Fruit fly (Drosophila melanogaster) whole organism, embryonic: Measurements from ENCODE around the gene Sry-alpha.

ENCODE experiments used
- Adf1 ChIP-seq: fragments of 200-800 bp; sonication (Bioruptor generic); IDR thresholded peaks from 2 replicates; pipeline ENCODE4 v1.3.6; 2022; ENCODE audit warnings: missing biosample characterization, missing genetic modification characterization
- Bgb ChIP-seq: fragments of 200-800 bp; sonication (Bioruptor generic); IDR thresholded peaks from 2 replicates; pipeline ENCODE4 v1.3.6; 2022; ENCODE audit warnings: missing biosample characterization, missing genetic modification characterization; ENCODE audit not compliant: partially characterized antibody
- CG11560 ChIP-seq: fragments of 200-800 bp; sonication (Bioruptor generic); IDR thresholded peaks from 3 replicates; pipeline ENCODE4 v1.3.6; 2022; ENCODE audit warnings: missing biosample characterization, missing genetic modification characterization
- CG11695 ChIP-seq: fragments of 200-800 bp; sonication (Bioruptor generic); IDR thresholded peaks from 3 replicates; pipeline ENCODE4 v1.3.6; 2022; ENCODE audit warnings: missing biosample characterization, missing genetic modification characterization
- CG15479 ChIP-seq: fragments of 200-800 bp; sonication (Bioruptor generic); optimal IDR thresholded peaks from 3 replicates; lab custom pipeline; 2019; ENCODE audit warnings: missing biosample characterization, mild to moderate bottlenecking, missing genetic modification characterization, moderate library complexity
- CG1602 ChIP-seq: fragments of 200-800 bp; sonication (Bioruptor generic); optimal IDR thresholded peaks from 3 replicates; lab custom pipeline; 2016; ENCODE audit warnings: missing biosample characterization, missing genetic modification characterization
- CG1647 ChIP-seq: fragments of 200-800 bp; sonication (Bioruptor generic); optimal IDR thresholded peaks from 3 replicates; lab custom pipeline; 2016; ENCODE audit warnings: missing biosample characterization, missing genetic modification characterization
- CG17612 ChIP-seq: fragments of 200-800 bp; sonication (Bioruptor generic); IDR thresholded peaks from 2 replicates; pipeline ENCODE4 v1.3.6; 2022; ENCODE audit warnings: missing biosample characterization, missing genetic modification characterization
- CG2199 ChIP-seq: fragments of 200-800 bp; sonication (Bioruptor generic); IDR thresholded peaks from 3 replicates; pipeline ENCODE4 v1.3.6; 2022; ENCODE audit warnings: missing biosample characterization, missing genetic modification characterization
- CG2712 ChIP-seq: fragments of 200-800 bp; optimal IDR thresholded peaks from 3 replicates; lab custom pipeline; 2019; ENCODE audit warnings: missing biosample characterization, mild to moderate bottlenecking, missing genetic modification characterization, moderate library complexity
- CG2875 ChIP-seq: fragments of 200-800 bp; sonication (Bioruptor generic); optimal IDR thresholded peaks from 2 replicates; lab custom pipeline; 2017; ENCODE audit warnings: missing biosample characterization, mild to moderate bottlenecking, missing genetic modification characterization, missing genetic modification reagents
- CG30431 ChIP-seq: fragments of 200-800 bp; sonication (Bioruptor generic); optimal IDR thresholded peaks from 2 replicates; lab custom pipeline; 2017; ENCODE audit warnings: missing biosample characterization, missing genetic modification characterization
- CG31388 ChIP-seq: fragments of 200-800 bp; sonication (Bioruptor generic); optimal IDR thresholded peaks from 2 replicates; lab custom pipeline; 2016; ENCODE audit warnings: missing biosample characterization, missing genetic modification characterization
- CG3838 ChIP-seq: fragments of 200-800 bp; sonication (Bioruptor generic); optimal IDR thresholded peaks from 3 replicates; lab custom pipeline; 2016; ENCODE audit warnings: missing biosample characterization, missing genetic modification characterization
- CG3995 ChIP-seq: fragments of 200-800 bp; sonication (Bioruptor generic); optimal IDR thresholded peaks from 3 replicates; lab custom pipeline; 2016; ENCODE audit warnings: missing biosample characterization, missing genetic modification characterization
- CG6272 ChIP-seq: fragments of 200-800 bp; sonication (Bioruptor generic); IDR thresholded peaks from 2 replicates; pipeline ENCODE4 v1.3.6; 2022; ENCODE audit warnings: missing biosample characterization, missing genetic modification characterization
- CG7786 ChIP-seq: fragments of 200-800 bp; sonication (Bioruptor generic); optimal IDR thresholded peaks from 2 replicates; lab custom pipeline; 2016; ENCODE audit warnings: missing biosample characterization, missing genetic modification characterization
- CG9817 ChIP-seq: fragments of 200-800 bp; sonication (Bioruptor generic); optimal IDR thresholded peaks from 2 replicates; lab custom pipeline; 2018; ENCODE audit warnings: missing biosample characterization, mild to moderate bottlenecking, missing genetic modification characterization, moderate library complexity
- CHES-1-like ChIP-seq: fragments of 200-800 bp; sonication (Bioruptor generic); optimal IDR thresholded peaks from 2 replicates; lab custom pipeline; 2016; ENCODE audit warnings: missing biosample characterization, missing genetic modification characterization
- Camta ChIP-seq: fragments of 200-800 bp; sonication (Bioruptor generic); optimal IDR thresholded peaks from 2 replicates; lab custom pipeline; 2016; ENCODE audit warnings: missing biosample characterization, missing genetic modification characterization
- Ets65A ChIP-seq: fragments of 200-800 bp; sonication (Bioruptor generic); peaks from one replicate; lab custom pipeline; 2016; ENCODE audit warnings: missing biosample characterization, missing genetic modification characterization
- Ets97D ChIP-seq: fragments of 200-800 bp; sonication (Bioruptor generic); optimal IDR thresholded peaks from 3 replicates; lab custom pipeline; 2016; ENCODE audit warnings: missing biosample characterization, missing genetic modification characterization
- Fer3 ChIP-seq: fragments of 200-800 bp; sonication (Bioruptor generic); optimal IDR thresholded peaks from 2 replicates; lab custom pipeline; 2018; ENCODE audit warnings: missing biosample characterization, mild to moderate bottlenecking, missing genetic modification characterization, moderate library complexity
- HLH4C ChIP-seq: fragments of 200-800 bp; sonication (Bioruptor generic); IDR thresholded peaks from 3 replicates; pipeline ENCODE4 v1.3.6; 2022; ENCODE audit warnings: missing biosample characterization, missing genetic modification characterization; ENCODE audit not compliant: partially characterized antibody
- Hmx ChIP-seq: fragments of 200-800 bp; sonication (Bioruptor generic); optimal IDR thresholded peaks from 2 replicates; lab custom pipeline; 2016; ENCODE audit warnings: missing biosample characterization, missing genetic modification characterization
- Max ChIP-seq: fragments of 200-800 bp; sonication (Bioruptor generic); optimal IDR thresholded peaks from 2 replicates; lab custom pipeline; 2016; ENCODE audit warnings: missing biosample characterization, mild to moderate bottlenecking, missing genetic modification characterization
- Stat92E ChIP-seq, 3 experiments: fragments of >200 bp in 2 of 3; fragments of 200-800 bp in 1 of 3; sonication (Bioruptor generic) in 1 of 3; optimal IDR thresholded peaks; 2 replicates each; lab custom pipeline; 2017 to 2019; ENCODE audit warnings: missing biosample characterization in 3 of 3, missing genetic modification characterization in 3 of 3, mild to moderate bottlenecking in 1 of 3, moderate library complexity in 1 of 3
- ab ChIP-seq: fragments of 200-800 bp; sonication (Bioruptor generic); optimal IDR thresholded peaks from 2 replicates; lab custom pipeline; 2016; ENCODE audit warnings: missing biosample characterization, missing genetic modification characterization
- bigmax ChIP-seq: fragments of 200-800 bp; sonication (Bioruptor generic); optimal IDR thresholded peaks from 2 replicates; lab custom pipeline; 2018; ENCODE audit warnings: missing biosample characterization, mild to moderate bottlenecking, missing genetic modification characterization
- br ChIP-seq: fragments of >200 bp; optimal IDR thresholded peaks from 2 replicates; lab custom pipeline; 2017
- cad ChIP-seq: fragments of >200 bp; optimal IDR thresholded peaks from 2 replicates; lab custom pipeline; 2017; ENCODE audit warnings: missing biosample characterization, missing genetic modification characterization
- chm ChIP-seq: fragments of 200-800 bp; sonication (Bioruptor generic); IDR thresholded peaks from 2 replicates; pipeline ENCODE4 v1.3.6; 2022; ENCODE audit warnings: missing biosample characterization, missing genetic modification characterization
- dimm ChIP-seq: fragments of 200-800 bp; sonication (Bioruptor generic); IDR thresholded peaks from 2 replicates; pipeline ENCODE4 v1.3.6; 2022; ENCODE audit warnings: missing biosample characterization, missing genetic modification characterization
- dmrt99B ChIP-seq: fragments of 200-800 bp; sonication (Bioruptor generic); optimal IDR thresholded peaks from 2 replicates; lab custom pipeline; 2018; ENCODE audit warnings: missing biosample characterization, mild to moderate bottlenecking, missing genetic modification characterization, moderate library complexity
- dysf ChIP-seq: fragments of 200-800 bp; sonication (Bioruptor generic); IDR thresholded peaks from 3 replicates; pipeline ENCODE4 v1.3.6; 2022; ENCODE audit warnings: missing biosample characterization, missing genetic modification characterization
- exex ChIP-seq: fragments of 200-800 bp; sonication (Bioruptor generic); optimal IDR thresholded peaks from 4 replicates; lab custom pipeline; 2018; ENCODE audit warnings: missing biosample characterization, mild to moderate bottlenecking, missing genetic modification characterization, moderate library complexity
- fd3F ChIP-seq: fragments of 200-800 bp; sonication (Bioruptor generic); optimal IDR thresholded peaks from 2 replicates; lab custom pipeline; 2018; ENCODE audit warnings: missing biosample characterization, mild to moderate bottlenecking, missing genetic modification characterization, moderate library complexity
- gt ChIP-seq: fragments of 200-800 bp; sonication (Bioruptor generic); IDR thresholded peaks from 2 replicates; pipeline ENCODE4 v1.3.6; 2022; ENCODE audit warnings: missing biosample characterization, missing genetic modification characterization
- hth ChIP-seq: fragments of >200 bp; optimal IDR thresholded peaks from 2 replicates; lab custom pipeline; 2017; ENCODE audit warnings: inconsistent platforms
- knrl ChIP-seq: fragments of 200-800 bp; sonication (Bioruptor generic); IDR thresholded peaks from 3 replicates; pipeline ENCODE4 v1.3.6; 2022; ENCODE audit warnings: missing biosample characterization, missing genetic modification characterization; ENCODE audit not compliant: partially characterized antibody
- maf-S ChIP-seq: fragments of 200-800 bp; sonication (Bioruptor generic); optimal IDR thresholded peaks from 2 replicates; lab custom pipeline; 2016; ENCODE audit warnings: missing biosample characterization, missing genetic modification characterization
- pnt ChIP-seq: fragments of 200-800 bp; sonication (Bioruptor generic); optimal IDR thresholded peaks from 3 replicates; lab custom pipeline; 2016; ENCODE audit warnings: missing biosample characterization, missing genetic modification characterization
- pros ChIP-seq: fragments of 200-800 bp; sonication (Bioruptor generic); optimal IDR thresholded peaks from 3 replicates; lab custom pipeline; 2019; ENCODE audit warnings: missing biosample characterization, mild to moderate bottlenecking, missing genetic modification characterization, moderate library complexity
- sim ChIP-seq: fragments of 200-800 bp; sonication (Bioruptor generic); IDR thresholded peaks from 2 replicates; pipeline ENCODE4 v1.3.6; 2022; ENCODE audit warnings: missing biosample characterization, missing genetic modification characterization
- sima ChIP-seq: fragments of 200-800 bp; sonication (Bioruptor generic); optimal IDR thresholded peaks from 2 replicates; lab custom pipeline; 2016; ENCODE audit warnings: missing biosample characterization, missing genetic modification characterization
- tio ChIP-seq: fragments of 200-800 bp; sonication (Bioruptor generic); optimal IDR thresholded peaks from 2 replicates; lab custom pipeline; 2017; ENCODE audit warnings: missing biosample characterization, missing genetic modification characterization, inconsistent platforms
- unc-4 ChIP-seq: fragments of 200-800 bp; sonication (Bioruptor generic); IDR thresholded peaks from 2 replicates; pipeline ENCODE4 v1.3.6; 2022; ENCODE audit warnings: missing biosample characterization, missing genetic modification characterization; ENCODE audit not compliant: partially characterized antibody
- unpg ChIP-seq: fragments of 200-800 bp; sonication (Bioruptor generic); optimal IDR thresholded peaks from 3 replicates; lab custom pipeline; 2018; ENCODE audit warnings: missing biosample characterization, mild to moderate bottlenecking, missing genetic modification characterization, moderate library complexity
- zfh1 ChIP-seq: fragments of 200-800 bp; sonication (Bioruptor generic); IDR thresholded peaks from 3 replicates; pipeline ENCODE4 v1.3.6; 2022; ENCODE audit warnings: missing biosample characterization, missing genetic modification characterization

Gene Sry-alpha

dm6 chr3R:30046029-30047001 lies 6.8 kb downstream of the Sry-alpha start, which contains the start of the genes RpL32 and CG7943 (continued):
- TF ChIP-seq maf-S (GFP tag; lab: Kevin White, UChicago) (peak; percentile 92), tio (GFP tag; lab: Kevin White, UChicago) (no peak), hth (lab: Kevin White, UChicago) (no peak), CG30431 (GFP tag; lab: Kevin White, UChicago) (peak; percentile 71), CG2199 (GFP tag; lab: Robert Waterston, UW) (peak; percentile 79; the same call in 2 of the 3 replicates), dysf (peak; percentile 96), CG6272 (GFP tag; lab: Robert Waterston, UW) (peak; percentile 95), cad (GFP tag; lab: Kevin White, UChicago) (peak; percentile 84), pnt (peak; percentile 96), CG3838 (GFP tag; lab: Kevin White, UChicago) (peak; percentile 80), sima (GFP tag; lab: Kevin White, UChicago) (peak; percentile 97), sim (GFP tag; lab: Robert Waterston, UW) (peak; percentile 81), CG31388 (peak; percentile 66), knrl (peak; percentile 100), fd3F (GFP tag; lab: Kevin White, UChicago) (peak; percentile 85), Hmx (GFP tag; lab: Kevin White, UChicago) (peak; percentile 86), CG9817 (tag; lab: Kevin White, UChicago) (peak; percentile 93), dimm (GFP tag; lab: Robert Waterston, UW) (peak; percentile 86), Bgb (GFP tag; lab: Robert Waterston, UW) (peak; percentile 100), ab (GFP tag; lab: Kevin White, UChicago) (peak; percentile 79), pros (peak; percentile 54), CG1647 (GFP tag; lab: Kevin White, UChicago) (peak; percentile 92), Adf1 (GFP tag; lab: Robert Waterston, UW) (peak; percentile 78), exex (tag; lab: Kevin White, UChicago) (peak; percentile 52), CG17612 (peak; percentile 82), br (no peak), CG2875 (GFP tag; lab: Kevin White, UChicago) (peak; percentile 83), CG11695 (GFP tag; lab: Robert Waterston, UW) (peak; percentile 94), HLH4C (GFP tag; lab: Robert Waterston, UW) (peak; percentile 100), CHES-1-like (GFP tag; lab: Kevin White, UChicago) (peak; percentile 91), Stat92E (GFP tag; optimal IDR thresholded peaks at IDR 0.05; lab: Kevin White, UChicago) (no peak), CG7786 (GFP tag; lab: Kevin White, UChicago) (peak; percentile 90), zfh1 (GFP tag; lab: Robert Waterston, UW) (peak; percentile 96), unpg (GFP tag; lab: Kevin White, UChicago) (peak; percentile 91), chm (GFP tag; lab: Robert Waterston, UW) (peak; percentile 97), Ets97D (GFP tag; lab: Kevin White, UChicago) (peak; percentile 99), CG15479 (GFP tag; lab: Kevin White, UChicago) (peak; percentile 48), gt (peak; percentile 82), Max (GFP tag; lab: Kevin White, UChicago) (peak; percentile 97), Ets65A (GFP tag; lab: Kevin White, UChicago) (peak; percentile 99), CG2712 (tag; lab: Kevin White, UChicago) (peak; percentile 92), Fer3 (tag; lab: Kevin White, UChicago) (peak; percentile 95), Camta (peak; percentile 98), CG3995 (GFP tag; lab: Kevin White, UChicago) (peak; percentile 85), dmrt99B (tag; lab: Kevin White, UChicago) (peak; percentile 82), unc-4 (peak; percentile 99), bigmax (GFP tag; lab: Kevin White, UChicago) (peak; percentile 81), CG1602 (GFP tag; lab: Kevin White, UChicago) (peak; percentile 82), CG11560 (peak; percentile 84)
